Worm (Caenorhabditis elegans) whole organism, early embryonic: ENCODE results near the gene Y38A10A.2.
A peak's percentile ranks its signal among the peaks of the same experiment; 100 is the strongest.

Experiments
- B0310.2 ChIP-seq: sonication (generic microtip); optimal IDR thresholded peaks from 2 replicates; lab custom pipeline; 2016; ENCODE audit warnings: mild to moderate bottlenecking, missing genetic modification characterization, missing compliant biosample characterization
- F13C5.2 ChIP-seq: sonication (generic microtip); optimal IDR thresholded peaks from 2 replicates; lab custom pipeline; 2017; ENCODE audit warnings: mild to moderate bottlenecking, missing genetic modification characterization, inconsistent platforms, missing compliant biosample characterization
- aly-1 ChIP-seq: sonication (generic microtip); optimal IDR thresholded peaks from 2 replicates; lab custom pipeline; 2016; ENCODE audit warnings: missing genetic modification characterization, missing compliant biosample characterization
- ama-1 ChIP-seq: fragments of 150-350 bp; optimal IDR thresholded peaks from 2 replicates; lab custom pipeline; 2014
- ceh-13 ChIP-seq: fragments of 200-800 bp; sonication (Bioruptor generic); optimal IDR thresholded peaks from 2 replicates; lab custom pipeline; 2018; ENCODE audit warnings: mild to moderate bottlenecking, missing genetic modification characterization, missing compliant biosample characterization
- ceh-36 ChIP-seq: sonication (generic microtip); optimal IDR thresholded peaks from 2 replicates; lab custom pipeline; 2016; ENCODE audit warnings: missing genetic modification characterization, inconsistent platforms, missing compliant biosample characterization
- ets-7 ChIP-seq: sonication (generic microtip); optimal IDR thresholded peaks from 2 replicates; lab custom pipeline; 2016; ENCODE audit warnings: missing genotype, missing genetic modification characterization, missing compliant biosample characterization
- flt-1 ChIP-seq: fragments of 200-800 bp; sonication (Bioruptor generic); IDR thresholded peaks from 2 replicates; pipeline ENCODE4 v1.3.6; 2022; ENCODE audit warnings: missing genetic modification characterization, missing compliant biosample characterization
- hmbx-1 ChIP-seq: sonication (generic microtip); optimal IDR thresholded peaks from 2 replicates; lab custom pipeline; 2016; ENCODE audit warnings: mild to moderate bottlenecking, missing genetic modification characterization, missing compliant biosample characterization
- hmg-4 ChIP-seq: fragments of 200-800 bp; sonication (Bioruptor generic); optimal IDR thresholded peaks from 2 replicates; lab custom pipeline; 2018; ENCODE audit warnings: mild to moderate bottlenecking, missing genetic modification characterization, missing compliant biosample characterization
- hnd-1 ChIP-seq: sonication (generic microtip); optimal IDR thresholded peaks from 2 replicates; lab custom pipeline; 2016; ENCODE audit warnings: missing genetic modification characterization, missing compliant biosample characterization
- pes-1 ChIP-seq: fragments of 200-800 bp; sonication (Bioruptor generic); IDR thresholded peaks from 2 replicates; pipeline ENCODE4 v1.3.6; 2022; ENCODE audit warnings: missing genetic modification reagents, missing genetic modification characterization, missing compliant biosample characterization
- scrt-1 ChIP-seq: fragments of 200-800 bp; sonication (Bioruptor generic); IDR thresholded peaks from 2 replicates; pipeline ENCODE4 v1.3.6; 2022; ENCODE audit warnings: missing genetic modification characterization, missing compliant biosample characterization
- sea-1 ChIP-seq: fragments of 200-800 bp; sonication (Bioruptor generic); conservative IDR thresholded peaks from 2 replicates; pipeline ENCODE4 v1.3.6; 2022; ENCODE audit warnings: missing genetic modification characterization, missing compliant biosample characterization
- tbx-11 ChIP-seq: fragments of 200-800 bp; sonication (Bioruptor generic); IDR thresholded peaks from 2 replicates; pipeline ENCODE4 v1.3.6; 2022; ENCODE audit warnings: missing genetic modification characterization, missing compliant biosample characterization
- tbx-37 ChIP-seq: fragments of 200-800 bp; sonication (Bioruptor generic); conservative IDR thresholded peaks from 2 replicates; pipeline ENCODE4 v1.3.6; 2022; ENCODE audit warnings: missing genetic modification reagents, missing genetic modification characterization, missing compliant biosample characterization
- tra-4 ChIP-seq: sonication (generic microtip); optimal IDR thresholded peaks from 2 replicates; lab custom pipeline; 2017; ENCODE audit warnings: missing genetic modification characterization, missing compliant biosample characterization

Y38A10A.2 gene

DNA sequence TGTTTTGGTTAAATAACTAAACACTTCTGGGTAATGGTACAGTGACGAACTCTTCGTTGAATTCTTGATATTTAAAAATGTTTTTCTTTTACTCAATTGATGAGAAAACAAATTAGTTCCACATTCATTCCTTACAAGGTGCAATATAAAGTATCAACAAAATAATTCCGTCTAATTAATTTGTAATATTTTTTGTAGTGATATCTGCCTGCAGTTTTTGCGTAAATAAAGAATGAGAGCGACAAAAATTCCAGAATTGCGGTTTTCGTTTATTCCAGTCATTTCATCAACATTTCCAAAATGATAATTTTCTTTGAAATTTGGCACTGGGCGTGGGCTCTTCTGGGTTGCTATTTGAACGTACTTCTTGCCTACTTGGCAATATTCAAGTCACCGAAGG lies 7.9 kb downstream of the Y38A10A.2 start, which contains the start of gene srd-20:
TSS of gene srd-20 (plus strand) at position 301 of the 400 bp plus-strand sequence.
- no peak for TF ChIP-seq aly-1
- TF ChIP-seq tbx-11: no peak
- TF ChIP-seq F13C5.2 (tag; lab: Kevin White, UChicago): no peak
- no peak for TF ChIP-seq hnd-1 (tag; lab: Kevin White, UChicago)
- no peak for TF ChIP-seq ama-1 (lab: Kevin White, UChicago)
- no peak for TF ChIP-seq flt-1 (GFP tag; lab: Robert Waterston, UW)
- TF ChIP-seq ets-7 (tag; lab: Kevin White, UChicago): no peak
- TF ChIP-seq sea-1 (GFP tag; lab: Robert Waterston, UW): no peak
- no peak for TF ChIP-seq ceh-13 (GFP tag; lab: Kevin White, UChicago)
- no peak for TF ChIP-seq tra-4
- TF ChIP-seq hmg-4 (GFP tag; lab: Kevin White, UChicago): no peak
- TF ChIP-seq tbx-37 (GFP tag; lab: Robert Waterston, UW): no peak
- TF ChIP-seq pes-1 (GFP tag; lab: Robert Waterston, UW): no peak
- TF ChIP-seq hmbx-1 (tag; lab: Kevin White, UChicago): no peak
- no peak for TF ChIP-seq scrt-1 (GFP tag; lab: Robert Waterston, UW)
- TF ChIP-seq ceh-36 (tag; lab: Kevin White, UChicago): no peak
- no peak for TF ChIP-seq B0310.2 (tag; lab: Kevin White, UChicago)

DNA sequence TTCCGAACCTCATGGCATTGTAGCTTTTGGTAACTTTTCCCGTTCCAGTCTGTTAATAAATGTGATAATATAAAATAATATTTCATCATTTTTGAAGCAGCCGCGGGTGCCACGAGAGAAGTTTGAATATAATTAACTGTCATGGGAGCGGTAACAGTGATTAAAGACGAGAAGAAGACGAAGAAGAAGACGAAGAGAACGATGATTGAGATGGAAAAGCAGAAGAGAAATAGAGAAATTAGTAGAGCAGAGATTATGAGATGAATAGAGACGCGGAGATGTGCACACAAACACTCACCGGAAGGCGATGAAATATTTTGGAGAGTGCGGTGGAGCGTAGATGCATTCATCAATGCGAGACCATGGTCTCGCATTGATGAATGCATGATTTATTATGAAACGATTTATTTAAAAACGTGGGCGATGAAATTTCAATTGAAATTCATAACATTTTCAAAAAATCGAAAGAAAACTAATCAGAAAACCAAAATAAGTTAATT lies 10.0 kb downstream of the Y38A10A.2 start, which contains the start of gene seip-1:
TSS of gene seip-1 (minus strand) at position 51 of the 500 bp plus-strand sequence.
- TF ChIP-seq ets-7 (tag; lab: Kevin White, UChicago): peak; percentile 74
- 0 out of 2 replicates have a peak, but pooled peaks have one; percentile 20 for TF ChIP-seq flt-1 (GFP tag; lab: Robert Waterston, UW)
- no peak for TF ChIP-seq aly-1
- TF ChIP-seq pes-1 (GFP tag; lab: Robert Waterston, UW): no peak
- TF ChIP-seq hnd-1 (tag; lab: Kevin White, UChicago): no peak
- TF ChIP-seq hmbx-1 (tag; lab: Kevin White, UChicago): no peak
- TF ChIP-seq sea-1 (GFP tag; lab: Robert Waterston, UW): no peak
- no peak for TF ChIP-seq ceh-13 (GFP tag; lab: Kevin White, UChicago)
- TF ChIP-seq F13C5.2 (tag; lab: Kevin White, UChicago): peak; percentile 35
- no peak for TF ChIP-seq B0310.2 (tag; lab: Kevin White, UChicago)

DNA sequence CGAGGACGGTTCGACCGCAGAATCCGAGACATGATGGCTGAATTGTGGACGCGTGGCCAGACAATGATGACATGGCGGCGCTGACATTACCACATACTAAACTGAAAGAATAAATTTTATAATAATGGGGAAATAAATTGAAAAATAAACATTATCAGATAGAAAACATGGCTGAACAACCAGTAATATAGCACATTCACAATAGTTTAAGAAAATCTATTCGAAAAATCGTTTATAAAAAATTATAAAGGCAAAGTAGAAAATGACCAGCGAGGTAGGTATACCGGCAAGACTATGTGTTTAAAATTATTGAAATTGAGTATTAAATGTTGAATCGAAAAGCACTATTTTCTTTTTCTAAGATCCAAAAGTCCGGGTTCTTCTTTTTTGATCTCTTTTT lies 12.1 kb downstream of the Y38A10A.2 start, which contains the start of gene jamp-1:
TSS of gene jamp-1 (minus strand) at position 101 of the 400 bp plus-strand sequence.
- no peak for TF ChIP-seq tbx-11
- 0 out of 2 replicates have a peak, but pooled peaks have one; percentile 17 for TF ChIP-seq scrt-1 (GFP tag; lab: Robert Waterston, UW)

DNA sequence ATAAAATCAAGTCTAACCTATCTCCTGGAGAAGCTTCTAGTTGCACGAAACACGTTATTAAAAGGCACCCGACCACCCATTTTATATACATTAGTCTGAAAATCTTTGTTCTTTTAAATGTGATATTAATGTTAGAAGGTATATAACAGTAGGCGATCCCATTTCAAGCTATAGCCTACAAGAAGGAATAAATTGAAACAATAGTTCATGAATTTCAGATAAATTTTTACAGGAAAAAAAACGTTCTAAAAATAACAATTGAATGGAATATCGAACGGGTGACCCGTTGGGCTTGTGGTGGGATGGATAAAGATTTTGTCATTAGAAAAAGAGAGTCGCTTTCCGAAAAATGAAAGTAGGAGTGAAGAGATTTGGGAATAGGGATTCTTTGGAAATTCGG lies 15.4 kb downstream of the Y38A10A.2 start, which contains the start of gene pgap-3:
TSS of gene pgap-3 (minus strand) at position 101 of the 400 bp plus-strand sequence.
- TF ChIP-seq tbx-37 (GFP tag; lab: Robert Waterston, UW) (no peak), hnd-1 (tag; lab: Kevin White, UChicago) (no peak), tbx-11 (no peak), B0310.2 (tag; lab: Kevin White, UChicago) (no peak), ama-1 (lab: Kevin White, UChicago) (no peak), ceh-13 (GFP tag; lab: Kevin White, UChicago) (no peak), pes-1 (GFP tag; lab: Robert Waterston, UW) (no peak)

DNA sequence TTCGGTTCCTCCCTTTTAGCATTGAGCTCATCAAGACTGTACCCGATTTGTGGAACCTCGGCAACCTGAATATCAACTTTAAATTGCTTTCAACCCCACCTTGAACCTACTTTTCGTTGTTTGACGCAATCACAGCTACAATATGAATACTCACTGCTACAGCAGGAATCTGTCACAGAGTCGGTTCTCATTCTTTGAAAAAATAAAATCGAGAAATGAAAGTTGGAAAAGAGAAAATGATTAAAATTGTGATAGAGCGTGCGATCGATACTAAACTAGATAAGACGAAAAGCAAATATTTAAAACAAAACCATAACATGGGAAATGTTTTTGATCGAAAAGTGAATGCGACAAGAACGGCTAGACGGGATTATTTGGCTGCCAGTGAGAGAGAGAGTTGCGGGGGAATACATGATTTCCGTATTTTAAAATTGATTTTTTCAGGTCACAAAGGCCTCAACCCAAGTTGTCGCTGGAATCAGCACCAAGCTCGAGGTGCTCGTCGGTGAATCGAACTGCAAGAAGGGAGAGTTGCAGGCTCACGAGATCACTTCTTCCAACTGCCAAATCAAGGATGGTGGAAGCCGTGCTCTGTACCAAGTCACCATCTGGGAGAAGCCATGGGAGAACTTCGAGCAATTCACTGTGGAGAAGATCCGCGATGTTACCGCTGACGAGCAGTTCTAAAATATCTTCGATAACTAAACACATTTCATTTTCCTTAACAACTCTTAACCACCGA lies 18.2 kb downstream of the Y38A10A.2 start, which contains the start of gene R01B10.3:
TSS of gene R01B10.3 (minus strand) at position 277 of the 742 bp plus-strand sequence.
- TF ChIP-seq ets-7 (tag; lab: Kevin White, UChicago) (no peak), sea-1 (GFP tag; lab: Robert Waterston, UW) (peak; percentile 59; the same call in 1 of the 2 replicates)

DNA sequence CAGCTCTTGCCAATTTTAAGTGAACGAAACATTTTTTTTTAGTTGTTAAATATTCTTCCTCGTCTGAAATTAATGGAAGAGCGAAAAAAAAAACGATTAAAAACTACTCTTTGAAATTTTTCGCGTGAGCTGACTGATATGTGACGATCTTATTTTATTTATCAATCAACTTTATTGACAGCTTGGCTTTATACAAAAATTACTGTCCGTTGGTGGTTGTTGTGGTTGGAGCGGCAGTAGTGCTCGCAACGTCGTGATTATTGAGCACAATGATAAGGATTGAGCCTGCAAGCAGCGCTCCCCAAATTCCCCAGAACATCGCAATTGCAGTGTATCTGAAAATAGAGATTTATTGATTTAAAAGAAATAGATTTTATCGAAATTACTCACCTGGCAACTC lies 18.8 kb downstream of the Y38A10A.2 start:
- TF ChIP-seq pes-1 (GFP tag; lab: Robert Waterston, UW) (no peak), tbx-11 (no peak), flt-1 (GFP tag; lab: Robert Waterston, UW) (no peak), ets-7 (tag; lab: Kevin White, UChicago) (no peak), hmg-4 (GFP tag; lab: Kevin White, UChicago) (no peak), sea-1 (GFP tag; lab: Robert Waterston, UW) (no peak), ama-1 (lab: Kevin White, UChicago) (no peak), F13C5.2 (tag; lab: Kevin White, UChicago) (no peak), ceh-13 (GFP tag; lab: Kevin White, UChicago) (no peak), tra-4 (no peak), hnd-1 (tag; lab: Kevin White, UChicago) (no peak), scrt-1 (GFP tag; lab: Robert Waterston, UW) (no peak), ceh-36 (tag; lab: Kevin White, UChicago) (no peak)
